Fruit fly (Drosophila melanogaster): ENCODE data around the gene ERp44.

The ERp44 gene

DNA sequence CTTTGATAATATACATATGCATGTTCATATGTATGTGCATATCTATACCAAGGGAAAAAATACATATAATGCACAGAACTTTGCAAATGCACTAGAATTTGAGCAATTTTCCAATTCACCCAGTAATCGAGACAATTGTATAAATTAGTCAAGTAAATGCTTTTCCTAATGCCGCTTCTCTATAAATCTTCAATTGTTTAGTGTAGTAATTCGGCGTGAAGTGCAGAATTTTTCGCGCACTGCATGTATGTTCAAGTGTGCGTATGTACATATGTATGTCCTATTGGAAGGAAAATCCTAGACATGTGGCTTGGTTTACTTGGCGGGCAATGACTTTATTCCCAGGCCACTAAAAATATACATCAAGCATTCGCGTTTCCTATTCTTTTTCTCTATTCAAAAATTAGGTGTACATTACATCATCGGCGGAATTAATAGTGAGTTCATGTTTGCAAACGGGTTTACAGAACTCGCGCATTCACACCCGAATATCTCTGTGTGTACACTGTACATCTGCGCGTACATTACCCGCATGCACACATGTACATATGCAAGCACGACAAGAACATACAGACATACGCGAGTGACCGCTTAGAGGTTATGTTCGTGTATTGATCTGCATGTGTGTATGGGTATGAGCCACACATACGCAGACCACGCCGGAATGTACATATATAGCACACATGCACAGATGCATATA lies 21.5 kb upstream of the ERp44 start (continued):
- TF ChIP-seq sob (GFP tag; IDR thresholded peaks at IDR 0.05) (no peak), HLH4C (GFP tag; IDR thresholded peaks at IDR 0.05; ENCODE audit: partially characterized antibody) (no peak), unpg (GFP tag; optimal IDR thresholded peaks at IDR 0.05) (no peak), CG4328 (GFP tag; optimal IDR thresholded peaks at IDR 0.05) (peak; percentile 17), wdn (GFP tag; IDR thresholded peaks at IDR 0.05) (no peak), CG8281 (tag; optimal IDR thresholded peaks at IDR 0.05) (no peak), CG7372 (GFP tag; IDR thresholded peaks at IDR 0.05) (no peak), CoRest (tag; optimal IDR thresholded peaks at IDR 0.05) (no peak), pita (GFP tag; optimal IDR thresholded peaks at IDR 0.05) (no peak), hb (GFP tag; IDR thresholded peaks at IDR 0.05; ENCODE audit: partially characterized antibody) (no peak), CG8924 (tag; optimal IDR thresholded peaks at IDR 0.05) (peak; percentile 9), NK7.1 (GFP tag; optimal IDR thresholded peaks at IDR 0.05) (no peak), Side (GFP tag; optimal IDR thresholded peaks at IDR 0.05) (peak; percentile 9), Dfd (GFP tag; optimal IDR thresholded peaks at IDR 0.05) (no peak), nerfin-1 (tag; optimal IDR thresholded peaks at IDR 0.05) (peak; percentile 99), usp (GFP tag; optimal IDR thresholded peaks at IDR 0.05) (no peak), pho (GFP tag; optimal IDR thresholded peaks at IDR 0.05) (no peak), Bdp1 (GFP tag; optimal IDR thresholded peaks at IDR 0.05) (no peak), CG4360 (GFP tag; IDR thresholded peaks at IDR 0.05) (no peak), CG4424 (GFP tag; optimal IDR thresholded peaks at IDR 0.05) (no peak), org-1 (GFP tag; optimal IDR thresholded peaks at IDR 0.05) (no peak), Lim3 (GFP tag; IDR thresholded peaks at IDR 0.05) (no peak), mirr (GFP tag; optimal IDR thresholded peaks at IDR 0.05) (peak; percentile 82), CG31388 (GFP tag; optimal IDR thresholded peaks at IDR 0.05) (no peak), CG8765 (GFP tag; IDR thresholded peaks at IDR 0.05) (no peak), caup (GFP tag; optimal IDR thresholded peaks at IDR 0.05; ENCODE audit: severe bottlenecking) (no peak), Pdp1 (GFP tag; optimal IDR thresholded peaks at IDR 0.05) (peak in 1 of 2 experiments; percentile 86), CG6254 (GFP tag; optimal IDR thresholded peaks at IDR 0.05) (no peak), bsh (GFP tag; optimal IDR thresholded peaks at IDR 0.05) (peak in 1 of 2 experiments; percentile 41), Neu2 (GFP tag; optimal IDR thresholded peaks at IDR 0.05; ENCODE audit: borderline replicate concordance) (no peak), Hr78 (GFP tag; optimal IDR thresholded peaks at IDR 0.05) (peak in 1 of 2 experiments; percentile 25), CG10959 (GFP tag; IDR thresholded peaks at IDR 0.05) (no peak), fd102C (GFP tag; optimal IDR thresholded peaks at IDR 0.05) (no peak), sr (GFP tag; IDR thresholded peaks at IDR 0.05) (no peak), kni (GFP tag; optimal IDR thresholded peaks at IDR 0.05) (peak; percentile 79), CG2199 (GFP tag; IDR thresholded peaks at IDR 0.05) (peak; percentile 80; the same call in 2 of the 3 replicates), CG7987 (GFP tag; optimal IDR thresholded peaks at IDR 0.05) (peak; percentile 35), ap (GFP tag; IDR thresholded peaks at IDR 0.05) (no peak), Dp (GFP tag; optimal IDR thresholded peaks at IDR 0.05) (no peak), vfl (GFP tag; optimal IDR thresholded peaks at IDR 0.05) (no peak), nmo (GFP tag; optimal IDR thresholded peaks at IDR 0.05) (peak; percentile 34), Dref (GFP tag; IDR thresholded peaks at IDR 0.05) (no peak), sima (GFP tag; optimal IDR thresholded peaks at IDR 0.05) (no peak), ab (GFP tag; optimal IDR thresholded peaks at IDR 0.05) (no peak), croc (GFP tag; conservative IDR thresholded peaks at IDR 0.05) (no peak), CG43689 (GFP tag; IDR thresholded peaks at IDR 0.05) (no peak), Usf (GFP tag; optimal IDR thresholded peaks at IDR 0.05) (no peak), ci (GFP tag; IDR thresholded peaks at IDR 0.05) (no peak), CG2712 (tag; optimal IDR thresholded peaks at IDR 0.05) (no peak), CG10431 (GFP tag; optimal IDR thresholded peaks at IDR 0.05) (no peak)

Data from whole organism, embryonic.